Worm (Caenorhabditis elegans) whole organism, mixed stage, embryonic: Measurements from ENCODE around the gene mnp-1.
A peak's percentile ranks its signal among the peaks of the same experiment; 100 is the strongest.

Source experiments
- M03D4.4 ChIP-seq: sonication (generic microtip); optimal IDR thresholded peaks from 2 replicates; lab custom pipeline; 2017; ENCODE audit warnings: mild to moderate bottlenecking, missing genetic modification characterization, missing compliant biosample characterization
- bed-3 ChIP-seq: fragments of 200-800 bp; sonication (Bioruptor generic); optimal IDR thresholded peaks from 3 replicates; lab custom pipeline; 2018; ENCODE audit warnings: mild to moderate bottlenecking, missing genetic modification characterization, moderate library complexity, missing compliant biosample characterization
- blmp-1 ChIP-seq: fragments of 150-350 bp; optimal IDR thresholded peaks from 2 replicates; lab custom pipeline; 2014; ENCODE audit warnings: missing biosample characterization, missing genetic modification characterization
- ceh-39 ChIP-seq: fragments of 150-350 bp; optimal IDR thresholded peaks from 2 replicates; lab custom pipeline; 2014; ENCODE audit warnings: missing biosample characterization, missing genetic modification characterization
- ceh-83 ChIP-seq: fragments of 200-800 bp; sonication (Bioruptor generic); optimal IDR thresholded peaks from 2 replicates; lab custom pipeline; 2018; ENCODE audit warnings: mild to moderate bottlenecking, missing genetic modification characterization, missing compliant biosample characterization
- ces-1 ChIP-seq: fragments of 150-350 bp; optimal IDR thresholded peaks from 2 replicates; lab custom pipeline; 2014; ENCODE audit warnings: missing biosample characterization, missing genetic modification reagents, missing genetic modification characterization
- drap-1 ChIP-seq: fragments of 200-800 bp; sonication (Bioruptor generic); optimal IDR thresholded peaks from 3 replicates; lab custom pipeline; 2018; ENCODE audit warnings: mild to moderate bottlenecking, missing genetic modification characterization, missing compliant biosample characterization
- elt-1 ChIP-seq: sonication (generic microtip); optimal IDR thresholded peaks from 2 replicates; lab custom pipeline; 2017; ENCODE audit warnings: missing genetic modification characterization, mild to moderate bottlenecking, missing compliant biosample characterization, antibody characterized with exemption, moderate library complexity, borderline replicate concordance; ENCODE audit not compliant: insufficient read depth
- elt-3 ChIP-seq: fragments of 150-350 bp; optimal IDR thresholded peaks from 2 replicates; lab custom pipeline; 2014; ENCODE audit warnings: missing biosample characterization, missing genetic modification characterization
- flh-1 ChIP-seq: fragments of 200-800 bp; sonication (Bioruptor generic); optimal IDR thresholded peaks from 2 replicates; lab custom pipeline; 2018; ENCODE audit warnings: mild to moderate bottlenecking, missing genetic modification characterization, moderate library complexity, missing compliant biosample characterization
- ham-2 ChIP-seq: fragments of 200-800 bp; sonication (Bioruptor generic); optimal IDR thresholded peaks from 2 replicates; lab custom pipeline; 2018; ENCODE audit warnings: mild to moderate bottlenecking, missing genetic modification characterization, missing compliant biosample characterization
- hlh-1 ChIP-seq: fragments of 150-350 bp; optimal IDR thresholded peaks from 2 replicates; lab custom pipeline; 2014; ENCODE audit warnings: missing biosample characterization, missing genetic modification reagents, missing genetic modification characterization
- lin-13 ChIP-seq: fragments of 150-350 bp; optimal IDR thresholded peaks from 2 replicates; lab custom pipeline; 2014; ENCODE audit warnings: missing biosample characterization, missing genetic modification characterization
- lin-32 ChIP-seq: fragments of 200-800 bp; sonication (Bioruptor generic); optimal IDR thresholded peaks from 2 replicates; lab custom pipeline; 2018; ENCODE audit warnings: mild to moderate bottlenecking, missing genetic modification characterization, missing compliant biosample characterization
- lsy-2 ChIP-seq: fragments of 150-350 bp; optimal IDR thresholded peaks from 2 replicates; lab custom pipeline; 2014; ENCODE audit warnings: missing biosample characterization, missing genetic modification characterization
- mab-5 ChIP-seq: fragments of 150-350 bp; optimal IDR thresholded peaks from 2 replicates; lab custom pipeline; 2014; ENCODE audit warnings: missing biosample characterization, missing genetic modification characterization
- mep-1 ChIP-seq: fragments of 150-350 bp; optimal IDR thresholded peaks from 2 replicates; lab custom pipeline; 2017; ENCODE audit warnings: missing biosample characterization, missing genetic modification reagents, missing genetic modification characterization, inconsistent platforms
- mls-2 ChIP-seq: sonication (generic microtip); optimal IDR thresholded peaks from 2 replicates; lab custom pipeline; 2016; ENCODE audit warnings: mild to moderate bottlenecking, missing genetic modification characterization, moderate library complexity, missing compliant biosample characterization
- nhr-12 ChIP-seq: fragments of 150-350 bp; optimal IDR thresholded peaks from 2 replicates; lab custom pipeline; 2014; ENCODE audit warnings: missing biosample characterization, missing genetic modification characterization
- nhr-2 ChIP-seq: fragments of 150-350 bp; optimal IDR thresholded peaks from 2 replicates; lab custom pipeline; 2014; ENCODE audit warnings: missing biosample characterization, missing genetic modification characterization
- nhr-237 ChIP-seq: fragments of 150-350 bp; optimal IDR thresholded peaks from 2 replicates; lab custom pipeline; 2014; ENCODE audit warnings: missing biosample characterization, missing genetic modification characterization
- nhr-28 ChIP-seq: fragments of 150-350 bp; optimal IDR thresholded peaks from 2 replicates; lab custom pipeline; 2014; ENCODE audit warnings: missing biosample characterization, missing genetic modification characterization
- nhr-76 ChIP-seq: sonication (generic microtip); optimal IDR thresholded peaks from 2 replicates; lab custom pipeline; 2017; ENCODE audit warnings: missing biosample characterization, missing genetic modification characterization
- pha-4 ChIP-seq: fragments of 150-350 bp; optimal IDR thresholded peaks from 2 replicates; lab custom pipeline; 2018; ENCODE audit warnings: missing biosample characterization, missing genetic modification reagents, missing genetic modification characterization
- sem-2 ChIP-seq: fragments of 200-800 bp; sonication (Bioruptor generic); optimal IDR thresholded peaks from 2 replicates; lab custom pipeline; 2018; ENCODE audit warnings: mild to moderate bottlenecking, missing genetic modification characterization, missing compliant biosample characterization
- snpc-4 ChIP-seq: fragments of 150-350 bp; optimal IDR thresholded peaks from 2 replicates; lab custom pipeline; 2014; ENCODE audit warnings: missing biosample characterization, missing genetic modification characterization
- sptf-1 ChIP-seq: sonication (generic microtip); optimal IDR thresholded peaks from 2 replicates; lab custom pipeline; 2017; ENCODE audit warnings: mild to moderate bottlenecking, missing genetic modification characterization, moderate library complexity, missing compliant biosample characterization
- tbx-8 ChIP-seq: fragments of 200-800 bp; sonication (Bioruptor generic); optimal IDR thresholded peaks from 2 replicates; lab custom pipeline; 2018; ENCODE audit warnings: mild to moderate bottlenecking, missing genetic modification characterization, moderate library complexity, missing compliant biosample characterization
- unc-120 ChIP-seq: sonication (generic microtip); optimal IDR thresholded peaks from 2 replicates; lab custom pipeline; 2017; ENCODE audit warnings: missing genetic modification characterization, missing compliant biosample characterization; ENCODE audit not compliant: poor library complexity, severe bottlenecking
- unc-39 ChIP-seq: fragments of 150-350 bp; optimal IDR thresholded peaks from 2 replicates; lab custom pipeline; 2014; ENCODE audit warnings: missing biosample characterization, missing genetic modification characterization
- unc-62 ChIP-seq: fragments of 150-350 bp; optimal IDR thresholded peaks from 2 replicates; lab custom pipeline; 2014; ENCODE audit warnings: missing biosample characterization, missing genetic modification reagents, missing genetic modification characterization
- zip-8 ChIP-seq: fragments of 150-350 bp; optimal IDR thresholded peaks from 2 replicates; lab custom pipeline; 2014; ENCODE audit warnings: missing biosample characterization, missing genetic modification characterization

Gene mnp-1

ce11 chrIII:4349799-4350198 is 6.6 kb upstream of the mnp-1 start, which contains the start of gene B0285.6:
B0285.6 (plus strand) TSS chrIII:4350099.
- no peak for TF ChIP-seq nhr-237 (tag; lab: Kevin White, UChicago)
- TF ChIP-seq unc-120, result no peak
- TF ChIP-seq sem-2 (GFP tag; lab: Kevin White, UChicago), result no peak
- TF ChIP-seq unc-39 (tag; lab: Kevin White, UChicago), result no peak
- no peak for TF ChIP-seq lin-32
- TF ChIP-seq nhr-2 (tag; lab: Kevin White, UChicago), result no peak
- no peak for TF ChIP-seq ceh-39 (tag; lab: Kevin White, UChicago)
- no peak for TF ChIP-seq unc-62
- no peak for TF ChIP-seq elt-1 (tag; lab: Kevin White, UChicago)
- TF ChIP-seq flh-1 (GFP tag; lab: Kevin White, UChicago), result no peak
- no peak for TF ChIP-seq zip-8 (tag; lab: Kevin White, UChicago)
- no peak for TF ChIP-seq ceh-83 (GFP tag; lab: Kevin White, UChicago)
- no peak for TF ChIP-seq bed-3 (GFP tag; lab: Kevin White, UChicago)
- TF ChIP-seq tbx-8 (GFP tag; lab: Kevin White, UChicago), result no peak
- TF ChIP-seq nhr-76 (tag; lab: Kevin White, UChicago), result no peak

- TF ChIP-seq unc-62, result peak; percentile 33
- no peak for TF ChIP-seq nhr-2 (tag; lab: Kevin White, UChicago)
Observed at ce11 chrIII:4357438-4357837, 1.0 kb downstream of the mnp-1 start.

ce11 chrIII:4358345-4358744 is 2.0 kb downstream of the mnp-1 start:
- TF ChIP-seq ceh-39 (tag; lab: Kevin White, UChicago), result no peak
- no peak for TF ChIP-seq lsy-2 (tag; lab: Kevin White, UChicago)
- no peak for TF ChIP-seq nhr-12 (tag; lab: Kevin White, UChicago)
- TF ChIP-seq elt-3 (tag; lab: Kevin White, UChicago), result no peak
- no peak for TF ChIP-seq zip-8 (tag; lab: Kevin White, UChicago)
- peak; percentile 89 for TF ChIP-seq mab-5
- peak; percentile 96 for TF ChIP-seq hlh-1
- no peak for TF ChIP-seq nhr-76 (tag; lab: Kevin White, UChicago)
- no peak for TF ChIP-seq unc-39 (tag; lab: Kevin White, UChicago)
- TF ChIP-seq tbx-8 (GFP tag; lab: Kevin White, UChicago), result no peak
- TF ChIP-seq sem-2 (GFP tag; lab: Kevin White, UChicago), result no peak
- TF ChIP-seq unc-62, result peak; percentile 98
- no peak for TF ChIP-seq M03D4.4 (tag; lab: Kevin White, UChicago)
- TF ChIP-seq nhr-2 (tag; lab: Kevin White, UChicago), result no peak
- no peak for TF ChIP-seq ham-2 (GFP tag; lab: Kevin White, UChicago)
- TF ChIP-seq ceh-83 (GFP tag; lab: Kevin White, UChicago), result no peak
- TF ChIP-seq pha-4 (tag; lab: Kevin White, UChicago), result no peak
- TF ChIP-seq elt-1 (tag; lab: Kevin White, UChicago), result no peak
- TF ChIP-seq nhr-28 (tag; lab: Kevin White, UChicago), result no peak
- TF ChIP-seq lin-32, result no peak
- peak; percentile 31 for TF ChIP-seq unc-120
- TF ChIP-seq drap-1, result no peak
- TF ChIP-seq mep-1 (tag; lab: Kevin White, UChicago), result no peak

ce11 chrIII:4359208-4359607 is 2.8 kb downstream of the mnp-1 start:
- TF ChIP-seq hlh-1 (peak; percentile 80), nhr-12 (tag; lab: Kevin White, UChicago) (no peak)
- TF ChIP-seq, all 35 proteins: peak for 1

- peak; percentile 89 for TF ChIP-seq hlh-1
- no peak for TF ChIP-seq tbx-8 (GFP tag; lab: Kevin White, UChicago)
- no peak for TF ChIP-seq unc-120
- peak; percentile 71 for TF ChIP-seq unc-62
- TF ChIP-seq nhr-237 (tag; lab: Kevin White, UChicago), result no peak
- no peak for TF ChIP-seq mep-1 (tag; lab: Kevin White, UChicago)
Observed at ce11 chrIII:4359900-4360299, 3.5 kb downstream of the mnp-1 start.

ce11 chrIII:4362332-4362731 is 5.9 kb downstream of the mnp-1 start:
- TF ChIP-seq lin-13, result no peak
- TF ChIP-seq ham-2 (GFP tag; lab: Kevin White, UChicago), result peak; percentile 26

- TF ChIP-seq hlh-1, result no peak
- no peak for TF ChIP-seq mab-5
- no peak for TF ChIP-seq sem-2 (GFP tag; lab: Kevin White, UChicago)
- no peak for TF ChIP-seq ces-1 (GFP tag; lab: Kevin White, UChicago)
- no peak for TF ChIP-seq elt-3 (tag; lab: Kevin White, UChicago)
- no peak for TF ChIP-seq snpc-4 (tag; lab: Kevin White, UChicago)
- TF ChIP-seq blmp-1 (tag; lab: Kevin White, UChicago), result no peak
- TF ChIP-seq tbx-8 (GFP tag; lab: Kevin White, UChicago), result no peak
- TF ChIP-seq nhr-12 (tag; lab: Kevin White, UChicago), result no peak
- no peak for TF ChIP-seq sptf-1 (tag; lab: Kevin White, UChicago)
- TF ChIP-seq mls-2 (tag; lab: Kevin White, UChicago), result no peak
- no peak for TF ChIP-seq unc-62
- TF ChIP-seq lin-13, result no peak
- TF ChIP-seq ceh-39 (tag; lab: Kevin White, UChicago), result no peak
- TF ChIP-seq ceh-83 (GFP tag; lab: Kevin White, UChicago), result no peak
- TF ChIP-seq mep-1 (tag; lab: Kevin White, UChicago), result no peak
- no peak for TF ChIP-seq nhr-76 (tag; lab: Kevin White, UChicago)
- no peak for TF ChIP-seq nhr-2 (tag; lab: Kevin White, UChicago)
- no peak for TF ChIP-seq drap-1
- no peak for TF ChIP-seq nhr-237 (tag; lab: Kevin White, UChicago)
- TF ChIP-seq, all 35 proteins: peak for 0
Observed at ce11 chrIII:4364974-4365373, 8.6 kb downstream of the mnp-1 start, which contains the start of gene ckb-1. ckb-1 (plus strand) TSS chrIII:4365274.
